Fruit fly (Drosophila melanogaster): ENCODE results near the gene CG13623.

CG13623 gene

dm6 chr3R:24518150-24518580 is 12.2 kb downstream of the CG13623 start, which contains the start of gene Pp1alpha-96A:
Pp1alpha-96A (plus strand) TSS chr3R:24518270.
- no peak for TF ChIP-seq psq (optimal IDR thresholded peaks at IDR 0.05)
- TF ChIP-seq EcR (GFP tag; optimal IDR thresholded peaks at IDR 0.05) = no peak
- no peak for TF ChIP-seq pan (optimal IDR thresholded peaks at IDR 0.05)
- no peak for TF ChIP-seq Dll (optimal IDR thresholded peaks at IDR 0.05)
- TF ChIP-seq CG8478 (optimal IDR thresholded peaks at IDR 0.05) = no peak
- TF ChIP-seq usp (GFP tag; optimal IDR thresholded peaks at IDR 0.05) = no peak

dm6 chr3R:24514652-24515328 is 15.6 kb downstream of the CG13623 start, which contains the start of the genes nAChRbeta2 and DZIP1:
nAChRbeta2 (minus strand) TSS chr3R:24515106.
DZIP1 (plus strand) TSS chr3R:24515278.
- TF ChIP-seq EcR (GFP tag; optimal IDR thresholded peaks at IDR 0.05) (no peak), psq (optimal IDR thresholded peaks at IDR 0.05) (no peak), usp (GFP tag; optimal IDR thresholded peaks at IDR 0.05) (no peak), CG8478 (optimal IDR thresholded peaks at IDR 0.05) (no peak), Dll (optimal IDR thresholded peaks at IDR 0.05) (no peak), pan (optimal IDR thresholded peaks at IDR 0.05) (no peak)

- no peak for TF ChIP-seq EcR (GFP tag; optimal IDR thresholded peaks at IDR 0.05)
- no peak for TF ChIP-seq pan (optimal IDR thresholded peaks at IDR 0.05)
- no peak for TF ChIP-seq psq (optimal IDR thresholded peaks at IDR 0.05)
- TF ChIP-seq CG8478 (optimal IDR thresholded peaks at IDR 0.05) = no peak
- no peak for TF ChIP-seq usp (GFP tag; optimal IDR thresholded peaks at IDR 0.05)
- no peak for TF ChIP-seq Dll (optimal IDR thresholded peaks at IDR 0.05)
Measured at dm6 chr3R:24503627-24504026, 26.7 kb downstream of the CG13623 start.

dm6 chr3R:24496084-24496483 is 34.3 kb downstream of the CG13623 start:
- TF ChIP-seq CG8478 (optimal IDR thresholded peaks at IDR 0.05) (no peak), usp (GFP tag; optimal IDR thresholded peaks at IDR 0.05) (no peak), pan (optimal IDR thresholded peaks at IDR 0.05) (no peak), Dll (optimal IDR thresholded peaks at IDR 0.05) (no peak), EcR (GFP tag; optimal IDR thresholded peaks at IDR 0.05) (no peak), psq (optimal IDR thresholded peaks at IDR 0.05) (no peak)

- no peak for TF ChIP-seq CG8478 (optimal IDR thresholded peaks at IDR 0.05)
- TF ChIP-seq usp (GFP tag; optimal IDR thresholded peaks at IDR 0.05) = no peak
- no peak for TF ChIP-seq psq (optimal IDR thresholded peaks at IDR 0.05)
- no peak for TF ChIP-seq Dll (optimal IDR thresholded peaks at IDR 0.05)
- no peak for TF ChIP-seq pan (optimal IDR thresholded peaks at IDR 0.05)
- no peak for TF ChIP-seq EcR (GFP tag; optimal IDR thresholded peaks at IDR 0.05)
Measured at dm6 chr3R:24484990-24485478, 45.3 kb downstream of the CG13623 start, which contains the start of gene nAChRalpha2. nAChRalpha2 (plus strand) TSS chr3R:24485428.

- TF ChIP-seq psq (optimal IDR thresholded peaks at IDR 0.05) (no peak), usp (GFP tag; optimal IDR thresholded peaks at IDR 0.05) (no peak), Dll (optimal IDR thresholded peaks at IDR 0.05) (no peak), pan (optimal IDR thresholded peaks at IDR 0.05) (no peak), EcR (GFP tag; optimal IDR thresholded peaks at IDR 0.05) (no peak), CG8478 (optimal IDR thresholded peaks at IDR 0.05) (no peak)
Measured at dm6 chr3R:24481040-24481439, 49.3 kb downstream of the CG13623 start.

All from whole organism.